Fruit fly (Drosophila melanogaster): ENCODE data around the gene Slbp.

Gene Slbp

DNA sequence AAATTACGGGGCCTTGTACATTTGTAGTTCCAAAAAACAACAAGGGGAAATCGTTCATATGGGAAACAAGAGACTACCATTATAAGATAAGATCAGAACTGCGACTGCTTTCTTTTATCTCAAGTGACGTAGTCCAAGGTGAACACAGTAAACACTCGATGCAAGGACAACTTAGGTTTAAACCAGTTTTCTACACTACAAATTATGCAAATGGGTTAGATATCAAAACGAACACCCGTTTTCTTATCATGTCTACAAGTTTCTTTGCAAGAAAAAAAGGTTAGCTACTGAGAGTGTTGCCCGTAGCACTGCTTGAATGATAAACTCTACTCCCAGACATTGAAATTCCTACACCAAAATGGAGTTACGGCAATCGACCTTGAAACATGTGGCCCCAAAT, 28.9 kb downstream of the Slbp start (continued):
- no peak for TF ChIP-seq Mad (GFP tag; optimal IDR thresholded peaks at IDR 0.05)
- peak; percentile 81 for TF ChIP-seq Antp (GFP tag; optimal IDR thresholded peaks at IDR 0.05)
- no peak for TF ChIP-seq ato (GFP tag; IDR thresholded peaks at IDR 0.05; ENCODE audit: partially characterized antibody)
- TF ChIP-seq Nf-YC (tag; optimal IDR thresholded peaks at IDR 0.05) = no peak
- peak; percentile 75 for TF ChIP-seq CG32772 (GFP tag; IDR thresholded peaks at IDR 0.05)
- peak; percentile 25 for TF ChIP-seq CG8290 (GFP tag; optimal IDR thresholded peaks at IDR 0.05)
- peak in 1 of 2 experiments; percentile 84 for TF ChIP-seq CG8290 (tag; optimal IDR thresholded peaks at IDR 0.05)
- no peak for TF ChIP-seq cg (GFP tag; optimal IDR thresholded peaks at IDR 0.05)
- peak; percentile 17 for TF ChIP-seq btn (GFP tag; optimal IDR thresholded peaks at IDR 0.05)
- peak; percentile 25 for TF ChIP-seq CG3995 (GFP tag; optimal IDR thresholded peaks at IDR 0.05)
- no peak; the same call in 2 of the 3 replicates for TF ChIP-seq z (GFP tag; IDR thresholded peaks at IDR 0.05)
- TF ChIP-seq chm (GFP tag; IDR thresholded peaks at IDR 0.05) = peak; percentile 75
- TF ChIP-seq tna (GFP tag; IDR thresholded peaks at IDR 0.05; ENCODE audit: partially characterized antibody) = no peak
- peak; percentile 79 for TF ChIP-seq Gug (GFP tag; IDR thresholded peaks at IDR 0.05)
- TF ChIP-seq pzg (GFP tag; optimal IDR thresholded peaks at IDR 0.05) = no peak
- TF ChIP-seq Oaz (GFP tag; IDR thresholded peaks at IDR 0.05) = peak; percentile 29; the same call in 1 of the 2 replicates
- TF ChIP-seq CG4404 (GFP tag; IDR thresholded peaks at IDR 0.05) = peak; percentile 77
- peak; percentile 50 for TF ChIP-seq Chrac-16 (GFP tag; optimal IDR thresholded peaks at IDR 0.05)
- TF ChIP-seq CG34376 (GFP tag; optimal IDR thresholded peaks at IDR 0.05) = no peak
- TF ChIP-seq sens (GFP tag) = peak; percentile 92
- TF ChIP-seq hkb (optimal IDR thresholded peaks at IDR 0.05) = no peak
- TF ChIP-seq hkb (GFP tag; IDR thresholded peaks at IDR 0.05) = peak; percentile 67
- no peak for TF ChIP-seq Hr78 (GFP tag; optimal IDR thresholded peaks at IDR 0.05)
- no peak for TF ChIP-seq sqz (GFP tag; optimal IDR thresholded peaks at IDR 0.05)
- peak; percentile 74 for TF ChIP-seq lmd (GFP tag; IDR thresholded peaks at IDR 0.05)
- no peak for TF ChIP-seq CrebB (tag; optimal IDR thresholded peaks at IDR 0.05)
- no peak for TF ChIP-seq gcm2 (GFP tag; optimal IDR thresholded peaks at IDR 0.05)
- TF ChIP-seq CG12219 (GFP tag; optimal IDR thresholded peaks at IDR 0.05) = peak; percentile 65
- peak; percentile 65 for TF ChIP-seq Awh (GFP tag; IDR thresholded peaks at IDR 0.05)
- peak; percentile 79 for TF ChIP-seq CG12769 (tag; optimal IDR thresholded peaks at IDR 0.05)
- peak; percentile 58 for TF ChIP-seq NfI (GFP tag; optimal IDR thresholded peaks at IDR 0.05)
- peak; percentile 67 for TF ChIP-seq fd96Cb (tag; optimal IDR thresholded peaks at IDR 0.05)
- no peak for TF ChIP-seq HmgD (GFP tag; optimal IDR thresholded peaks at IDR 0.05)
- TF ChIP-seq wor (GFP tag; IDR thresholded peaks at IDR 0.05) = no peak
- TF ChIP-seq Max (GFP tag; optimal IDR thresholded peaks at IDR 0.05) = no peak
- no peak for TF ChIP-seq prd (optimal IDR thresholded peaks at IDR 0.05)
- TF ChIP-seq prd (GFP tag; IDR thresholded peaks at IDR 0.05) = peak; percentile 90
- peak; percentile 51 for TF ChIP-seq CG17385 (GFP tag; optimal IDR thresholded peaks at IDR 0.05)
- TF ChIP-seq Hsf (GFP tag; optimal IDR thresholded peaks at IDR 0.05) = peak; percentile 65
- peak; percentile 72 for TF ChIP-seq CG2678 (tag; optimal IDR thresholded peaks at IDR 0.05)
- TF ChIP-seq gfzf (GFP tag; optimal IDR thresholded peaks at IDR 0.05) = no peak
- TF ChIP-seq CG12744 (GFP tag; optimal IDR thresholded peaks at IDR 0.05) = no peak
- peak; percentile 58; the same call in 1 of the 2 replicates for TF ChIP-seq Ada2b (GFP tag; IDR thresholded peaks at IDR 0.05)
- TF ChIP-seq CG16813 (GFP tag; IDR thresholded peaks at IDR 0.05; ENCODE audit: partially characterized antibody) = no peak
- TF ChIP-seq Atf-2 (GFP tag; optimal IDR thresholded peaks at IDR 0.05) = peak; percentile 29
- peak; percentile 30 for TF ChIP-seq BtbVII (GFP tag; optimal IDR thresholded peaks at IDR 0.05)
- peak; percentile 57 for TF ChIP-seq CG1602 (GFP tag; optimal IDR thresholded peaks at IDR 0.05)
- TF ChIP-seq H2.0 (GFP tag; IDR thresholded peaks at IDR 0.05) = peak; percentile 72; the same call in 1 of the 2 replicates
- TF ChIP-seq otp (GFP tag; IDR thresholded peaks at IDR 0.05) = peak; percentile 61; the same call in 1 of the 3 replicates
- TF ChIP-seq CG9215 (GFP tag; IDR thresholded peaks at IDR 0.05) = peak; percentile 56
- no peak for TF ChIP-seq trh (GFP tag; optimal IDR thresholded peaks at IDR 0.05)
- TF ChIP-seq Pdp1 (GFP tag; optimal IDR thresholded peaks at IDR 0.05) = peak; percentile 69 to 76

Measured in whole organism, embryonic.